Fruit fly (Drosophila melanogaster): Measurements from ENCODE around the gene CG13084.
A peak's percentile ranks its signal among the peaks of the same experiment; 100 is the strongest.

dm6 chr2L:19528308-19528707 lies 43.6 kb downstream of the CG13084 start:
- TF ChIP-seq Sp1 (GFP tag; optimal IDR thresholded peaks at IDR 0.05) = peak; percentile 96
- peak; percentile 90 for TF ChIP-seq psq (GFP tag; optimal IDR thresholded peaks at IDR 0.05)
- TF ChIP-seq N (GFP tag; optimal IDR thresholded peaks at IDR 0.05) = no peak
- peak; percentile 93 for TF ChIP-seq br (GFP tag; optimal IDR thresholded peaks at IDR 0.05)
- no peak for TF ChIP-seq Abd-B (GFP tag; optimal IDR thresholded peaks at IDR 0.05)
- TF ChIP-seq Hr83 (GFP tag; optimal IDR thresholded peaks at IDR 0.05; ENCODE audit: poor library complexity, severe bottlenecking) = peak; percentile 21
